Worm (Caenorhabditis elegans): ENCODE data around the gene F56B3.11.

The F56B3.11 gene

ce11 chrIV:796521-797073 is at the start of gene F56B3.11, which contains the start of gene ech-5:
TSS of gene F56B3.11 (minus strand) at chrIV:796571.
TSS of gene ech-5 (plus strand) at chrIV:797023.
- TF ChIP-seq ztf-23 (GFP tag; IDR thresholded peaks at IDR 0.05) (peak; percentile 79), tab-1 (GFP tag; IDR thresholded peaks at IDR 0.05) (no peak), ref-1 (GFP tag; conservative IDR thresholded peaks at IDR 0.05) (no peak), cog-1 (tag; optimal IDR thresholded peaks at IDR 0.05) (peak; percentile 87), T22C8.4 (GFP tag; IDR thresholded peaks at IDR 0.05) (no peak), med-1 (GFP tag; optimal IDR thresholded peaks at IDR 0.05; ENCODE audit: insufficient read depth) (no peak), ztf-29 (GFP tag; IDR thresholded peaks at IDR 0.05) (no peak; the same call in 1 of the 2 replicates), klf-2 (GFP tag; conservative IDR thresholded peaks at IDR 0.05) (peak; percentile 81), flt-1 (GFP tag; IDR thresholded peaks at IDR 0.05) (peak; percentile 44; the same call in 1 of the 2 replicates)

ce11 chrIV:845198-845597 is 48.8 kb upstream of the F56B3.11 start, which contains the start of gene lgc-33:
TSS of gene lgc-33 (plus strand) at chrIV:845498.
- TF ChIP-seq med-1 (GFP tag; optimal IDR thresholded peaks at IDR 0.05; ENCODE audit: insufficient read depth) = no peak
- no peak for TF ChIP-seq klf-2 (GFP tag; conservative IDR thresholded peaks at IDR 0.05)
- no peak for TF ChIP-seq flt-1 (GFP tag; IDR thresholded peaks at IDR 0.05)
- no peak for TF ChIP-seq tab-1 (GFP tag; IDR thresholded peaks at IDR 0.05)
- TF ChIP-seq T22C8.4 (GFP tag; IDR thresholded peaks at IDR 0.05) = no peak
- no peak for TF ChIP-seq ztf-23 (GFP tag; IDR thresholded peaks at IDR 0.05)

DNA sequence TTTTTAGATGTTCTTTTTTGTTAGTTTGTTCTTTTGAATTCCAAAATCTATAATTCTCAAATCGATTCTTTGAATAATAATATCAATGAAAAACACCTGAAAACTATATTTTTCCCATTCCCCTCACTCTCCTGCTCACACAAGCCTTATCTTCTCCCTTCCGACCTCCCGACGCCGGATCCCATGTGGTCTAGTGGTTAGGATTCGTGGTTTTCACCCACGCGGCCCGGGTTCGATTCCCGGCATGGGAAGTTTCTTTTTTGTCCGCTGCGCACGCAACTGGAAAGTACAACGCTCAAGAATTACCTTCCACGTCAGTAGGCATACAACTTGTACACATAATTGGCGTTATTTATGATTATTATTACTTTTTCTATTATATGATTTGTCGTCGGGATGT is 46.3 kb upstream of the F56B3.11 start:
- peak; percentile 83 for TF ChIP-seq flt-1 (GFP tag; IDR thresholded peaks at IDR 0.05)
- TF ChIP-seq T22C8.4 (GFP tag; IDR thresholded peaks at IDR 0.05) = 0 out of 2 replicates have a peak, but pooled peaks have one; percentile 54
- TF ChIP-seq med-1 (GFP tag; optimal IDR thresholded peaks at IDR 0.05; ENCODE audit: insufficient read depth) = no peak
- peak; percentile 25; the same call in 1 of the 2 replicates for TF ChIP-seq ztf-29 (GFP tag; IDR thresholded peaks at IDR 0.05)
- peak; percentile 76 for TF ChIP-seq tab-1 (GFP tag; IDR thresholded peaks at IDR 0.05)
- TF ChIP-seq klf-2 (GFP tag; conservative IDR thresholded peaks at IDR 0.05) = 0 out of 2 replicates have a peak, but pooled peaks have one; percentile 56
- no peak for TF ChIP-seq cog-1 (tag; optimal IDR thresholded peaks at IDR 0.05)
- TF ChIP-seq ztf-23 (GFP tag; IDR thresholded peaks at IDR 0.05) = peak; percentile 69
- peak; percentile 35; the same call in 1 of the 2 replicates for TF ChIP-seq ref-1 (GFP tag; conservative IDR thresholded peaks at IDR 0.05)

DNA sequence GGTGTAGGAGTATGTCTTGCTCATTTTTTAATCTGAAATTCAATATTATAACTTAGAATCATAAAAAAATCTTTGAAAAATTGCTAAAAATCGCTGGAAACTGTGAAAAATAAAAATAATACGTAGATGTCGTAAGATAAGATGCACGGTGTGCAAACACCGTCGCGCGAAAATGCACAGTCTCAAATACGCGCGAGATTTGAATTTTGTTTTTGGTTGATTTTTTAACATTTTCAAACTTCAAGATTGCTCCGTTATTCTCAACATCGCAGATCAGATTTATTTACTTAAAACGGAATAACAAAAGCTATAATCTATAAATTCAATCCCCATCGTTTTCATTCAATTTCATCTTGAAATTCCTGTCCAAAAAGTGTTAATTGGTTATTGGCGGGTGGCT is 45.7 kb upstream of the F56B3.11 start, which contains the start of gene Y55F3BR.6:
Y55F3BR.6 (minus strand) TSS at position 32 of the 400 bp plus-strand sequence.
- TF ChIP-seq ztf-23 (GFP tag; IDR thresholded peaks at IDR 0.05) (no peak), cog-1 (tag; optimal IDR thresholded peaks at IDR 0.05) (no peak), T22C8.4 (GFP tag; IDR thresholded peaks at IDR 0.05) (no peak), tab-1 (GFP tag; IDR thresholded peaks at IDR 0.05) (no peak), flt-1 (GFP tag; IDR thresholded peaks at IDR 0.05) (no peak), ztf-29 (GFP tag; IDR thresholded peaks at IDR 0.05) (no peak), med-1 (GFP tag; optimal IDR thresholded peaks at IDR 0.05; ENCODE audit: insufficient read depth) (no peak), ref-1 (GFP tag; conservative IDR thresholded peaks at IDR 0.05) (no peak), klf-2 (GFP tag; conservative IDR thresholded peaks at IDR 0.05) (no peak)

ce11 chrIV:833517-833916 is 37.1 kb upstream of the F56B3.11 start:
- no peak for TF ChIP-seq tab-1 (GFP tag; IDR thresholded peaks at IDR 0.05)
- TF ChIP-seq ztf-23 (GFP tag; IDR thresholded peaks at IDR 0.05) = no peak
- TF ChIP-seq flt-1 (GFP tag; IDR thresholded peaks at IDR 0.05) = no peak
- TF ChIP-seq ref-1 (GFP tag; conservative IDR thresholded peaks at IDR 0.05) = no peak
- TF ChIP-seq med-1 (GFP tag; optimal IDR thresholded peaks at IDR 0.05; ENCODE audit: insufficient read depth) = no peak
- no peak for TF ChIP-seq ztf-29 (GFP tag; IDR thresholded peaks at IDR 0.05)
- no peak for TF ChIP-seq T22C8.4 (GFP tag; IDR thresholded peaks at IDR 0.05)
- TF ChIP-seq cog-1 (tag; optimal IDR thresholded peaks at IDR 0.05) = no peak
- no peak for TF ChIP-seq klf-2 (GFP tag; conservative IDR thresholded peaks at IDR 0.05)

DNA sequence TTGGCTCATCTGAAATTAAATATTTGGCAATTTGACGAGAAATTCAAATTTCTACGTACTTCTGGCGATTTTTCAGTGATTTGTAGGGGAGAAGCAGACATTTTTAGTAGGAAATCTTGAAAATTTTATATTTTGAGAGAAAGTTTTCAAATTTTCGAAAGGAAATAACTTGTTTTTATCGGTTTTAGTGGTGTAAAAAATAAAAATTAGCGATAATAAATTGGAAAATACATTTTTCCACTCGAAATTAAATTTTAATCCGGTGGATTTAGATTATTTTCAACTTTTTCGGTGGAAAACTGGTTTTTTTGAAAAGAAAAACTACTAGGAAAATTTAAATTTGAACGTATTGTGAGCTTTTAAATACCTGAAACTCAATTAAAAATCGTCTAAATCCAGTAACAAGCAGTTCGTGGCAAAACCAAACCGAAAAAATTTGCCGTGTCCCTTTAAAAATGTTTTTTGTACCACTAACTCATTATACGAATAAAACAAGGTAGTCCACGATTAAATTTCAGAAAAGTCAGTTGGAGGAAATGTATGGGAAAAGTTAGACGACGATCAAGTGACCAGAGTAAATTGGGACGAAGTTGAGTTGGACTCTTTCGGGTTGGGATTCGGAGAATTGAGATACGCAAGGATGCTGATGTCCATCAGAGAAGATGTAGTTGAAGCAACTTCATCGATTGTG is 35.6 kb upstream of the F56B3.11 start, which contains the start of the genes madf-1 and Y55F3BR.10:
madf-1 (minus strand) TSS at position 101 of the 691 bp plus-strand sequence.
Y55F3BR.10 (plus strand) TSS at position 641 of the 691 bp plus-strand sequence.
- TF ChIP-seq ztf-23 (GFP tag; IDR thresholded peaks at IDR 0.05) = no peak
- no peak for TF ChIP-seq med-1 (GFP tag; optimal IDR thresholded peaks at IDR 0.05; ENCODE audit: insufficient read depth)
- no peak for TF ChIP-seq flt-1 (GFP tag; IDR thresholded peaks at IDR 0.05)
- no peak for TF ChIP-seq ref-1 (GFP tag; conservative IDR thresholded peaks at IDR 0.05)
- TF ChIP-seq klf-2 (GFP tag; conservative IDR thresholded peaks at IDR 0.05) = no peak
- TF ChIP-seq T22C8.4 (GFP tag; IDR thresholded peaks at IDR 0.05) = no peak
- TF ChIP-seq ztf-29 (GFP tag; IDR thresholded peaks at IDR 0.05) = no peak
- no peak for TF ChIP-seq tab-1 (GFP tag; IDR thresholded peaks at IDR 0.05)
- TF ChIP-seq cog-1 (tag; optimal IDR thresholded peaks at IDR 0.05) = no peak

ce11 chrIV:830262-830960 is 34.0 kb upstream of the F56B3.11 start:
- TF ChIP-seq ztf-23 (GFP tag; IDR thresholded peaks at IDR 0.05) = no peak
- no peak for TF ChIP-seq ztf-29 (GFP tag; IDR thresholded peaks at IDR 0.05)
- no peak for TF ChIP-seq klf-2 (GFP tag; conservative IDR thresholded peaks at IDR 0.05)
- TF ChIP-seq tab-1 (GFP tag; IDR thresholded peaks at IDR 0.05) = no peak
- TF ChIP-seq ref-1 (GFP tag; conservative IDR thresholded peaks at IDR 0.05) = no peak
- TF ChIP-seq flt-1 (GFP tag; IDR thresholded peaks at IDR 0.05) = no peak
- no peak for TF ChIP-seq med-1 (GFP tag; optimal IDR thresholded peaks at IDR 0.05; ENCODE audit: insufficient read depth)
- no peak for TF ChIP-seq T22C8.4 (GFP tag; IDR thresholded peaks at IDR 0.05)
- no peak for TF ChIP-seq cog-1 (tag; optimal IDR thresholded peaks at IDR 0.05)

DNA sequence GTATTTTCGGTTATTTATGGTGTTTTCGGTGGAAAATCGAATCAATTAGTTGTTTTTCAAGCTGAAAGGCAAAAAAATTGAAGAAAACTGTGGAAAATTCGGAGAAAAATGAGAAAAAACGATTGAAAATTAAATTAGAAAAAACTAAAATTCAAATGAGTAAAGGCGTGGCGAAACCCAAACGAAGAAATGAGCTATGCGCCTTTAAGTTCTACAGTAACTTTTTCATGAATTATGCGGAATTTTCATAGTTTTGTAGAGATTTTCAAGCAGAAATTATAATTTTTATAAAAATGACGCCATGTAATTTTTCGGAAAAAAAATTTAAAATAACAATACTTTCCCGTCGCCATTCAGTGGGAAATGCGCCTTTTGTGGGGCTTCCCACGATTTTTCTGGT is 33.3 kb upstream of the F56B3.11 start:
- TF ChIP-seq cog-1 (tag; optimal IDR thresholded peaks at IDR 0.05) (no peak), med-1 (GFP tag; optimal IDR thresholded peaks at IDR 0.05; ENCODE audit: insufficient read depth) (no peak), flt-1 (GFP tag; IDR thresholded peaks at IDR 0.05) (no peak), ztf-29 (GFP tag; IDR thresholded peaks at IDR 0.05) (no peak), klf-2 (GFP tag; conservative IDR thresholded peaks at IDR 0.05) (no peak), ref-1 (GFP tag; conservative IDR thresholded peaks at IDR 0.05) (no peak), ztf-23 (GFP tag; IDR thresholded peaks at IDR 0.05) (no peak), T22C8.4 (GFP tag; IDR thresholded peaks at IDR 0.05) (no peak), tab-1 (GFP tag; IDR thresholded peaks at IDR 0.05) (no peak)
